Fruit fly (Drosophila melanogaster) whole organism, embryonic: ENCODE data around the gene CG13012.
A peak's percentile ranks its signal among the peaks of the same experiment; 100 is the strongest.

Source experiments
- Adf1 ChIP-seq: fragments of 200-800 bp; sonication (Bioruptor generic); IDR thresholded peaks from 2 replicates; pipeline ENCODE4 v1.3.6; 2022; ENCODE audit warnings: missing biosample characterization, missing genetic modification characterization
- Aef1 ChIP-seq: fragments of 200-800 bp; sonication (Bioruptor generic); IDR thresholded peaks from 3 replicates; pipeline ENCODE4 v1.3.6; 2022; ENCODE audit warnings: missing biosample characterization, missing genetic modification characterization
- CG10209 ChIP-seq: fragments of 200-800 bp; sonication (Bioruptor generic); optimal IDR thresholded peaks from 3 replicates; lab custom pipeline; 2017; ENCODE audit warnings: missing biosample characterization, mild to moderate bottlenecking, missing genetic modification characterization, missing genetic modification reagents
- CG12236 ChIP-seq: fragments of 200-800 bp; sonication (Bioruptor generic); optimal IDR thresholded peaks from 2 replicates; lab custom pipeline; 2016; ENCODE audit warnings: missing biosample characterization, missing genetic modification characterization
- CG12744 ChIP-seq: fragments of 200-800 bp; sonication (Bioruptor generic); optimal IDR thresholded peaks from 2 replicates; lab custom pipeline; 2016; ENCODE audit warnings: missing biosample characterization, missing genetic modification characterization
- CG15011 ChIP-seq: fragments of 200-800 bp; sonication (Bioruptor generic); optimal IDR thresholded peaks from 3 replicates; lab custom pipeline; 2018; ENCODE audit warnings: missing biosample characterization, mild to moderate bottlenecking, missing genetic modification characterization
- CG15073 ChIP-seq: fragments of 200-800 bp; sonication (Bioruptor generic); optimal IDR thresholded peaks from 2 replicates; lab custom pipeline; 2016; ENCODE audit warnings: missing biosample characterization, missing genetic modification characterization
- CG16815 ChIP-seq: fragments of 200-800 bp; sonication (Bioruptor generic); optimal IDR thresholded peaks from 3 replicates; lab custom pipeline; 2017; ENCODE audit warnings: missing biosample characterization, mild to moderate bottlenecking, missing genetic modification characterization
- CG17359 ChIP-seq: fragments of 200-800 bp; sonication (Bioruptor generic); optimal IDR thresholded peaks from 3 replicates; lab custom pipeline; 2018; ENCODE audit warnings: missing biosample characterization, mild to moderate bottlenecking, missing genetic modification characterization, moderate library complexity
- CG2202 ChIP-seq: fragments of 200-800 bp; sonication (Bioruptor generic); optimal IDR thresholded peaks from 2 replicates; lab custom pipeline; 2018; ENCODE audit warnings: missing biosample characterization, mild to moderate bottlenecking, missing genetic modification characterization
- CG31224 ChIP-seq: fragments of 200-800 bp; sonication (Bioruptor generic); IDR thresholded peaks from 2 replicates; pipeline ENCODE4 v1.3.6; 2022; ENCODE audit warnings: missing biosample characterization, missing genetic modification characterization
- CG33213 ChIP-seq: fragments of 200-800 bp; sonication (Bioruptor generic); optimal IDR thresholded peaks from 3 replicates; lab custom pipeline; 2016; ENCODE audit warnings: missing biosample characterization, missing genetic modification characterization
- CG33557 ChIP-seq: fragments of 200-800 bp; sonication (Bioruptor generic); optimal IDR thresholded peaks from 2 replicates; lab custom pipeline; 2019; ENCODE audit warnings: missing biosample characterization, mild to moderate bottlenecking, missing genetic modification characterization, moderate library complexity
- CG42726 ChIP-seq: fragments of 200-800 bp; sonication (Bioruptor generic); IDR thresholded peaks from 2 replicates; pipeline ENCODE4 v1.3.6; 2022; ENCODE audit warnings: missing biosample characterization, missing genetic modification characterization; ENCODE audit not compliant: partially characterized antibody
- CG4730 ChIP-seq: fragments of 200-800 bp; sonication (Bioruptor generic); IDR thresholded peaks from 2 replicates; pipeline ENCODE4 v1.3.6; 2022; ENCODE audit warnings: missing biosample characterization, missing genetic modification characterization
- CG7928 ChIP-seq: fragments of 200-800 bp; sonication (Bioruptor generic); optimal IDR thresholded peaks from 2 replicates; lab custom pipeline; 2017; ENCODE audit warnings: missing biosample characterization, mild to moderate bottlenecking, missing genetic modification characterization
- CG9609 ChIP-seq: fragments of 200-800 bp; sonication (Bioruptor generic); optimal IDR thresholded peaks from 3 replicates; lab custom pipeline; 2016; ENCODE audit warnings: missing biosample characterization, missing genetic modification characterization
- CG9932 ChIP-seq: fragments of 200-800 bp; sonication (Bioruptor generic); IDR thresholded peaks from 2 replicates; pipeline ENCODE4 v1.3.6; 2022; ENCODE audit warnings: missing biosample characterization, missing genetic modification characterization
- Chrac-16 ChIP-seq: fragments of 200-800 bp; sonication (Bioruptor generic); optimal IDR thresholded peaks from 3 replicates; lab custom pipeline; 2016; ENCODE audit warnings: missing biosample characterization, missing genetic modification characterization
- Ets97D ChIP-seq: fragments of 200-800 bp; sonication (Bioruptor generic); optimal IDR thresholded peaks from 3 replicates; lab custom pipeline; 2016; ENCODE audit warnings: missing biosample characterization, missing genetic modification characterization
- HLH4C ChIP-seq: fragments of 200-800 bp; sonication (Bioruptor generic); IDR thresholded peaks from 3 replicates; pipeline ENCODE4 v1.3.6; 2022; ENCODE audit warnings: missing biosample characterization, missing genetic modification characterization; ENCODE audit not compliant: partially characterized antibody
- HLH54F ChIP-seq: fragments of 200-800 bp; sonication (Bioruptor generic); optimal IDR thresholded peaks from 3 replicates; lab custom pipeline; 2016; ENCODE audit warnings: missing biosample characterization, missing genetic modification characterization
- Hr78 ChIP-seq, 2 experiments: fragments of 200-800 bp in 1 of 2; fragments of >200 bp in 1 of 2; sonication (Bioruptor generic) in 1 of 2; optimal IDR thresholded peaks; 2 replicates each; lab custom pipeline; 2017 to 2019; ENCODE audit warnings: missing biosample characterization in 2 of 2, missing genetic modification characterization in 2 of 2, mild to moderate bottlenecking in 1 of 2, moderate library complexity in 1 of 2
- Lhr ChIP-seq: fragments of 200-800 bp; sonication (Bioruptor generic); optimal IDR thresholded peaks from 3 replicates; lab custom pipeline; 2017; ENCODE audit warnings: mild to moderate bottlenecking, missing biosample characterization, missing genetic modification reagents, missing genetic modification characterization
- Med ChIP-seq: fragments of 200-800 bp; sonication (Bioruptor generic); peaks from one replicate; lab custom pipeline; 2016; ENCODE audit warnings: missing biosample characterization, missing genetic modification characterization, mild to moderate bottlenecking, inconsistent platforms, moderate library complexity
- NFAT ChIP-seq: fragments of 200-800 bp; sonication (Bioruptor generic); IDR thresholded peaks from 2 replicates; pipeline ENCODE4 v1.3.6; 2022; ENCODE audit warnings: missing biosample characterization, missing genetic modification characterization
- Pdp1 ChIP-seq, 2 experiments: fragments of 200-800 bp; sonication (Bioruptor generic); optimal IDR thresholded peaks; 3 replicates each; lab custom pipeline; 2016; ENCODE audit warnings: missing biosample characterization in 2 of 2, missing genetic modification characterization in 2 of 2, mild to moderate bottlenecking in 1 of 2, moderate library complexity in 1 of 2
- Ptx1 ChIP-seq: fragments of 200-800 bp; sonication (Bioruptor generic); IDR thresholded peaks from 2 replicates; pipeline ENCODE4 v1.3.6; 2022; ENCODE audit warnings: missing biosample characterization, missing genetic modification characterization
- Sry-δ ChIP-seq: fragments of 200-800 bp; sonication (Bioruptor generic); optimal IDR thresholded peaks from 2 replicates; lab custom pipeline; 2016; ENCODE audit warnings: missing biosample characterization, missing genetic modification characterization
- Ssrp ChIP-seq: fragments of 200-800 bp; sonication (Bioruptor generic); optimal IDR thresholded peaks from 2 replicates; lab custom pipeline; 2018; ENCODE audit warnings: missing biosample characterization, mild to moderate bottlenecking, missing genetic modification characterization, moderate library complexity
- dimm ChIP-seq: fragments of 200-800 bp; sonication (Bioruptor generic); IDR thresholded peaks from 2 replicates; pipeline ENCODE4 v1.3.6; 2022; ENCODE audit warnings: missing biosample characterization, missing genetic modification characterization
- emc ChIP-seq: fragments of 200-800 bp; sonication (Bioruptor generic); optimal IDR thresholded peaks from 2 replicates; lab custom pipeline; 2016; ENCODE audit warnings: missing biosample characterization, missing genetic modification characterization
- ewg ChIP-seq: fragments of 200-800 bp; sonication (Bioruptor generic); optimal IDR thresholded peaks from 3 replicates; lab custom pipeline; 2017; ENCODE audit warnings: mild to moderate bottlenecking, missing biosample characterization, missing genetic modification reagents, missing genetic modification characterization
- gce ChIP-seq: fragments of 200-800 bp; sonication (Bioruptor generic); IDR thresholded peaks from 3 replicates; pipeline ENCODE4 v1.3.6; 2022; ENCODE audit warnings: missing biosample characterization, missing genetic modification characterization
- gcm2 ChIP-seq: fragments of 200-800 bp; sonication (Bioruptor generic); optimal IDR thresholded peaks from 2 replicates; lab custom pipeline; 2016; ENCODE audit warnings: missing biosample characterization, missing genetic modification characterization
- gsb ChIP-seq: fragments of 200-800 bp; sonication (Bioruptor generic); IDR thresholded peaks from 2 replicates; pipeline ENCODE4 v1.3.6; 2022; ENCODE audit warnings: missing biosample characterization, missing genetic modification characterization
- ind ChIP-seq: fragments of 200-800 bp; sonication (Bioruptor generic); optimal IDR thresholded peaks from 3 replicates; lab custom pipeline; 2016; ENCODE audit warnings: missing biosample characterization, missing genetic modification characterization
- inv ChIP-seq: fragments of 200-800 bp; sonication (Bioruptor generic); IDR thresholded peaks from 2 replicates; pipeline ENCODE4 v1.3.6; 2022; ENCODE audit warnings: missing biosample characterization, missing genetic modification characterization; ENCODE audit not compliant: partially characterized antibody
- lilli ChIP-seq: fragments of 200-800 bp; sonication (Bioruptor generic); optimal IDR thresholded peaks from 3 replicates; lab custom pipeline; 2016; ENCODE audit warnings: missing biosample characterization, missing genetic modification characterization
- nmo ChIP-seq: fragments of 200-800 bp; sonication (Bioruptor generic); optimal IDR thresholded peaks from 2 replicates; lab custom pipeline; 2018; ENCODE audit warnings: missing biosample characterization, mild to moderate bottlenecking, missing genetic modification characterization, moderate library complexity
- org-1 ChIP-seq: fragments of 200-800 bp; sonication (Bioruptor generic); optimal IDR thresholded peaks from 2 replicates; lab custom pipeline; 2017; ENCODE audit warnings: missing biosample characterization, missing genetic modification characterization
- prd ChIP-seq, 3 experiments: fragments of >200 bp in 2 of 3; fragments of 200-800 bp in 1 of 3; sonication (Bioruptor generic) in 1 of 3; optimal IDR thresholded peaks in 2 of 3; IDR thresholded peaks in 1 of 3; 2 replicates in 2 of 3; 3 replicates in 1 of 3; pipeline versions ENCODE4 v1.3.6 to Lab custom; 2017 to 2022; ENCODE audit warnings: missing biosample characterization in 1 of 3, missing genetic modification characterization in 1 of 3
- row ChIP-seq: fragments of 200-800 bp; sonication (Bioruptor generic); IDR thresholded peaks from 3 replicates; pipeline ENCODE4 v1.3.6; 2022; ENCODE audit warnings: missing biosample characterization, missing genetic modification characterization
- sisA ChIP-seq: fragments of 200-800 bp; sonication (Bioruptor generic); IDR thresholded peaks from 2 replicates; pipeline ENCODE4 v1.3.6; 2022; ENCODE audit warnings: missing biosample characterization, missing genetic modification characterization
- ssp ChIP-seq: fragments of 200-800 bp; sonication (Bioruptor generic); IDR thresholded peaks from 2 replicates; pipeline ENCODE4 v1.3.6; 2022; ENCODE audit warnings: missing biosample characterization, missing genetic modification characterization
- stc ChIP-seq: fragments of 200-800 bp; sonication (Bioruptor generic); IDR thresholded peaks from 2 replicates; pipeline ENCODE4 v1.3.6; 2022; ENCODE audit warnings: missing biosample characterization, missing genetic modification characterization
- tgo ChIP-seq: fragments of 200-800 bp; sonication (Bioruptor generic); IDR thresholded peaks from 3 replicates; pipeline ENCODE4 v1.3.6; 2022; ENCODE audit warnings: missing biosample characterization, missing genetic modification characterization
- trh ChIP-seq: fragments of 200-800 bp; sonication (Bioruptor generic); optimal IDR thresholded peaks from 2 replicates; lab custom pipeline; 2016; ENCODE audit warnings: missing biosample characterization, missing genetic modification characterization
- ttk ChIP-seq: fragments of 200-800 bp; sonication (Bioruptor generic); IDR thresholded peaks from 2 replicates; pipeline ENCODE4 v2.1.2; 2022; ENCODE audit warnings: missing biosample characterization, missing genetic modification characterization
- tup ChIP-seq: fragments of 200-800 bp; sonication (Bioruptor generic); optimal IDR thresholded peaks from 2 replicates; lab custom pipeline; 2016; ENCODE audit warnings: missing biosample characterization, mild to moderate bottlenecking, missing genetic modification characterization, moderate library complexity

CG13012 gene

DNA sequence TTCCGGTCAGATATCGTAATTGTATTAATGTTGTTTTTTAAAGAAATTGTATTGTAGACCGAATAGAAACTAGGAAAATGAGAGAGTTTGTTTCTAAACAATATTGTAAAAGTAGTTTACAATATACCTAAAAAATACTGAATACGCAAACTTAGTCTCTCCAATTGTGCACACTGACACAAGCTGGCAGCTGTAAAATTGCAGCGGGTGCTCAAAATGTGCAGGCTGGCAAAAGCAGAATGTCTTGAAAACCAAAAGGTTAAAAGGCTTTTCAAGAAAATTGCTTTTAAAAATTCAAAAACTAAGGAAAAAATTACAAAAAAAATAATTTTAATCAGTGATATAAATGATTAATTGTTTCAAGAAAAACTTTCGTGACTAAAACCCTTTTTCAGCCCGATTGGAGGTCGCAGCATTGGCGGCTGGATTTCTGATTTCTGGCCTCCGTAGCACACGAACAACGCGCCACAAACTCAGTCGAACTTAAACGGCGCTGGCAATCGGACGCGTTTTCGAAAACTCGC lies 19.2 kb upstream of the CG13012 start, which contains the start of gene CG4678 (continued):
- no peak for TF ChIP-seq CG2202 (tag; lab: Kevin White, UChicago)
- TF ChIP-seq CG9932, result 0 out of 2 replicates have a peak, but pooled peaks have one; percentile 12
- TF ChIP-seq HLH54F (GFP tag; lab: Kevin White, UChicago), result no peak
- TF ChIP-seq CG31224 (GFP tag; lab: Robert Waterston, UW), result no peak
- TF ChIP-seq CG10209 (GFP tag; lab: Kevin White, UChicago), result no peak
- no peak for TF ChIP-seq tgo (GFP tag; lab: Robert Waterston, UW)
- no peak for TF ChIP-seq Adf1 (GFP tag; lab: Robert Waterston, UW)
- no peak for TF ChIP-seq Hr78 (GFP tag; optimal IDR thresholded peaks at IDR 0.05; lab: Kevin White, UChicago)
- TF ChIP-seq CG33213 (GFP tag; lab: Kevin White, UChicago), result peak; percentile 58
- TF ChIP-seq NFAT, result no peak
- no peak for TF ChIP-seq gce (GFP tag; lab: Robert Waterston, UW)
- TF ChIP-seq ttk (GFP tag; lab: Robert Waterston, UW), result no peak
- TF ChIP-seq emc (GFP tag; lab: Kevin White, UChicago), result no peak
- no peak for TF ChIP-seq CG4730
- peak; percentile 0 for TF ChIP-seq ewg (GFP tag; lab: Kevin White, UChicago)
- TF ChIP-seq prd (optimal IDR thresholded peaks at IDR 0.05; lab: Kevin White, UChicago), result no peak
- TF ChIP-seq prd (GFP tag; IDR thresholded peaks at IDR 0.05; lab: Robert Waterston, UW), result no peak
- no peak for TF ChIP-seq tup (GFP tag; lab: Kevin White, UChicago)
- no peak for TF ChIP-seq gcm2 (GFP tag; lab: Kevin White, UChicago)
- TF ChIP-seq trh (GFP tag; lab: Kevin White, UChicago), result no peak
- TF ChIP-seq gsb (GFP tag; lab: Robert Waterston, UW), result no peak
- no peak for TF ChIP-seq org-1
- peak; percentile 52 for TF ChIP-seq Ets97D (GFP tag; lab: Kevin White, UChicago)
- no peak for TF ChIP-seq inv (GFP tag; lab: Robert Waterston, UW)
- TF ChIP-seq nmo (GFP tag; lab: Kevin White, UChicago), result peak; percentile 20
- TF ChIP-seq Aef1 (GFP tag; lab: Robert Waterston, UW), result no peak
- peak; percentile 51; the same call in 1 of the 2 replicates for TF ChIP-seq CG42726 (GFP tag; lab: Robert Waterston, UW)
- peak; percentile 8 for TF ChIP-seq CG17359 (tag; lab: Kevin White, UChicago)
- no peak for TF ChIP-seq Pdp1 (GFP tag; optimal IDR thresholded peaks at IDR 0.05; lab: Kevin White, UChicago)
- no peak for TF ChIP-seq sisA
- TF ChIP-seq Ssrp (tag; lab: Kevin White, UChicago), result no peak
- no peak for TF ChIP-seq CG7928 (GFP tag; lab: Kevin White, UChicago)
- TF ChIP-seq CG15011 (GFP tag; lab: Kevin White, UChicago), result no peak
- no peak for TF ChIP-seq CG33557
- peak; percentile 31; the same call in 1 of the 2 replicates for TF ChIP-seq ssp (GFP tag; lab: Robert Waterston, UW)
- peak; percentile 81 for TF ChIP-seq Med
- no peak for TF ChIP-seq CG16815 (GFP tag; lab: Kevin White, UChicago)
- no peak for TF ChIP-seq Chrac-16 (GFP tag; lab: Kevin White, UChicago)
- TF ChIP-seq Ptx1 (GFP tag; lab: Robert Waterston, UW), result no peak
- peak; percentile 9 for TF ChIP-seq Sry-δ (GFP tag; lab: Kevin White, UChicago)
- TF ChIP-seq CG15073, result no peak
- no peak for TF ChIP-seq CG12236
- TF ChIP-seq lilli, result no peak
- no peak for TF ChIP-seq HLH4C
- TF ChIP-seq row (GFP tag; lab: Robert Waterston, UW), result 0 out of 3 replicates have a peak, but pooled peaks have one; percentile 20
- TF ChIP-seq CG12744, result no peak
- peak; percentile 43 for TF ChIP-seq Lhr
- TF ChIP-seq ind (GFP tag; lab: Kevin White, UChicago), result no peak
- no peak for TF ChIP-seq stc (GFP tag; lab: Robert Waterston, UW)
- TF ChIP-seq dimm, result no peak
- TF ChIP-seq CG9609 (GFP tag; lab: Kevin White, UChicago), result peak; percentile 6
